Fruit fly (Drosophila melanogaster): ENCODE results near the gene CG8281.

CG8281 gene

DNA sequence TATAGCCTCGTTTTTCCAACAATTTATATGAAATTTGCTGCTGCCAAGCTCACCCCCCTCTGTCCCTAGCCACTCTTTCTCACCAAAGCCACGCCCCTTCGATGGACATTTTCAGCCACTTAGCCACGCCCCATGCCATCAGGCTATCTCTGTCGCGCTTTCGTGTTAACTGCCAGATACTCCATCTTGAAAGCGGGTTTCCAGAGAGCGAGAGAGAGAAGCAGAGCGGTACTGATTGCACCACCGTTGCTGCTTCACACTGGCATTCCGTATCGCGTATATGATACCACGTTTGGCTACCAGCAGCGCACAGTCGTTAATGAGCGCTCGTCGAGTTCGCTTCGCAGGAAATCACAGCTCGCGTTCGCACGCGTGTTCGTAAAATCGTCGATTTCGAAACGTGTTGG, 35.6 kb downstream of the CG8281 start, which contains the start of gene exex:
TSS of gene exex (plus strand) at position 307 of the 407 bp plus-strand sequence.
- TF ChIP-seq Sox14 (GFP tag; optimal IDR thresholded peaks at IDR 0.05), result peak; percentile 10
- no peak for TF ChIP-seq CG8632 (GFP tag; optimal IDR thresholded peaks at IDR 0.05)
- no peak for TF ChIP-seq cyc (GFP tag; optimal IDR thresholded peaks at IDR 0.05)
- TF ChIP-seq achi (GFP tag; optimal IDR thresholded peaks at IDR 0.05), result no peak
- no peak for TF ChIP-seq CG8319 (GFP tag; optimal IDR thresholded peaks at IDR 0.05)
- peak; percentile 34 for TF ChIP-seq vri (GFP tag; optimal IDR thresholded peaks at IDR 0.05)
- TF ChIP-seq fkh (GFP tag; optimal IDR thresholded peaks at IDR 0.05), result peak; percentile 16
- TF ChIP-seq Eip78C (GFP tag), result peak; percentile 51

DNA sequence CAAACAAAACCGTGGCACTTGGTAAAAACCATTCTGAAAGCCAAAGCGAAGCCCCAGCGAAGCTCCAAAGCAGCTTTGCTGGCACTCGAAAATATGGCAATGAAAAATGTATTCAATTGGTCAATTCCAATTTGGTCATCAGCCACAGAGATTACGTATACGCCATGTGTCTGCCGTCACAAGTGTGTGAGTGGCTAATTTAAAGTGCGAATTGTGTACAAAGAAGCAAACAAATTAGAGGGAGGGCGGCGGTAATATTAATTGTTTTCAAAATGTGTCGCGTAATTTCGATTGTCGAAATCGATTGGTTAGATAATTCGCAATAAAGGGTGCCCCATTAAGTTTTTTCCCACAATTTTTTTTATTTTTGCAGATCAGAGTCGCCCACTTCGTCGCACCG, 37.5 kb downstream of the CG8281 start:
- TF ChIP-seq CG8119 (GFP tag; IDR thresholded peaks at IDR 0.05) (no peak), CG8632 (GFP tag; optimal IDR thresholded peaks at IDR 0.05) (no peak), Blimp-1 (GFP tag; optimal IDR thresholded peaks at IDR 0.05) (no peak), vri (GFP tag; optimal IDR thresholded peaks at IDR 0.05) (peak; percentile 75), CG3919 (GFP tag; optimal IDR thresholded peaks at IDR 0.05) (no peak), CG8319 (GFP tag; optimal IDR thresholded peaks at IDR 0.05) (no peak), pdm3 (GFP tag; optimal IDR thresholded peaks at IDR 0.05) (no peak)

DNA sequence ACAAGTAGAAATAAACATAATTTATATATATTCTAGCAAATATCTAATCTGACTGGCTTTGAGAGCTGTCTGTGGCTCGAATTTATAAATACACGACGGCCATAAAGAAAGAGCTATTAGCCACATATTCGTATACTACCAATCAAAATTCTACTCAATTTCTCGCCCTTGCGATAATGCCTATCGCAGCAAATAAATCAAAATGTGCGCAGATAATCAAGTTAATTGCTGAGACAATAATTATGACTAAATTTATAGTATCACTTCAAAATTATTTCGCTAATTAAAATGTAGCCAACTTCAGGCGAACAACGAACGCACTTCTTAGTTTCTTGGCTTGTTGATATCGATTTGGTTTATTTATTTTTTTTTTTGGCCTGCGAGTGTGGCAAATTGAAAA, 39.6 kb downstream of the CG8281 start:
- TF ChIP-seq vri (GFP tag; optimal IDR thresholded peaks at IDR 0.05) (peak; percentile 68), CG4318 (GFP tag; optimal IDR thresholded peaks at IDR 0.05) (no peak)

DNA sequence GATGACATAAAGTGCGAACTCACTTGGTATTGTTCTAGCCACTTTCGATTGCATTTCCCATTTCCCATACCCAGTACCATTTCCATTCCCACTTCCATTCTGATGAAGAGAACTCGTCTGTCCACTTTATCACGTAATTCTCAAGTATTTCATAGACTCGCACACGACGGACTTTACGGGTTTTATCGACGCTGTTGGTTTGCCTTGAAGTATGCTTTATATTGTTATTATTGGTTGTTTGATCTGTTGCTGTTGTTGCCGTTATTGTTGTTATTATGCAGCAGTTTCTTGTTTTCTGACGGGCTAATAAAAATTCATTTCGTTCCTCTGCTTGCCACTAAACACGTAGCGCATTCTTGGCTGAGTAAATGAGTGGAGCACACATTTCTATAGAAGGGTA, 40.3 kb downstream of the CG8281 start:
- TF ChIP-seq Lpt (GFP tag; optimal IDR thresholded peaks at IDR 0.05) (no peak), CG3032 (tag; optimal IDR thresholded peaks at IDR 0.05) (no peak), Hr39 (GFP tag; optimal IDR thresholded peaks at IDR 0.05) (no peak), Ets96B (tag; optimal IDR thresholded peaks at IDR 0.05) (no peak), dsx (GFP tag; optimal IDR thresholded peaks at IDR 0.05; ENCODE audit: poor library complexity, severe bottlenecking) (no peak), Sox15 (GFP tag; optimal IDR thresholded peaks at IDR 0.05) (no peak), CG1621 (tag; optimal IDR thresholded peaks at IDR 0.05) (no peak), Sox14 (GFP tag; optimal IDR thresholded peaks at IDR 0.05) (no peak), lz (GFP tag; optimal IDR thresholded peaks at IDR 0.05) (no peak), topi (GFP tag; optimal IDR thresholded peaks at IDR 0.05) (no peak), CG31627 (GFP tag; optimal IDR thresholded peaks at IDR 0.05) (no peak), acj6 (GFP tag; optimal IDR thresholded peaks at IDR 0.05) (no peak), CG8319 (GFP tag; optimal IDR thresholded peaks at IDR 0.05) (no peak), Hr38 (GFP tag; optimal IDR thresholded peaks at IDR 0.05) (no peak), dac (GFP tag; optimal IDR thresholded peaks at IDR 0.05) (no peak)

DNA sequence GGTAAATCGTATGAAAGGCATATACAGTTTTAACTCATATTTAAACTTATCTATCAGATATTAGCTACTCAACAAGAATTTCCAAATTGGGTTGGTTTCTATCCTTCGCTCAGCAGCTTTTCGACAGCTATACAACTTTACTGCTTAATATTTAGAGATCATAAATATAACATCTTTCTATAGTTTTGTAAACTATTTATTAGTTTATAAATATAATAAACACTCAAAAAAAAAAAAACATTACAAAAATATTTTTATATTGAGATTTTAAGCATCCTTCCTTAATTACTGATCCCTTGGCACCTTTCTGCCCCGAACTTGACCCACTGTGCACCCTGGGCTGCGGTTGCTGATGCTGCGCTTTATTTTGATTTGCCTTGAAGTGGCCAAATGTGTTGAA, 40.7 kb downstream of the CG8281 start:
- no peak for TF ChIP-seq Sox15 (GFP tag; optimal IDR thresholded peaks at IDR 0.05)
- no peak for TF ChIP-seq CG7368 (GFP tag; optimal IDR thresholded peaks at IDR 0.05)
- peak; percentile 10 for TF ChIP-seq Eip78C (GFP tag)
- no peak for TF ChIP-seq CG8119 (GFP tag; IDR thresholded peaks at IDR 0.05)
- no peak for TF ChIP-seq vri (GFP tag; optimal IDR thresholded peaks at IDR 0.05)
- TF ChIP-seq CG11762 (GFP tag; optimal IDR thresholded peaks at IDR 0.05; ENCODE audit: insufficient read depth), result no peak

DNA sequence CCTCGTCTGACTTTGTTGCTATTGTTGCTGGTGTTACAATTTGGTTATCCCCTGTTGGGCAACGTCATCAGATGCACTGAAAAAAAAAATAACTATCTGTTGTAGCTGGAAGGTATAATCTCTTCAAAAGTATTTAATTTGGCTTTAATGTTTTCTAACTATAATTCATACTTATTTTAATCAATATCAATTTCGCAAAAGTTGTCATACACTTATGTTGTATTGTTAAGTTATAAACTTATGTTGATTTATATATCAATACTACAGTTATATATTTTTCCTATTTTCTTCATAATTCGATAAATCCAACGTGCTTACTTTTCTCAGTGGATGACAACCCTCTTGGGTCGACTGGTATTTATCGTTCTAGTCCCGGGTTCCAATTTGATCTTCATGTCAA, 41.5 kb downstream of the CG8281 start:
- TF ChIP-seq Met (GFP tag; optimal IDR thresholded peaks at IDR 0.05), result no peak
- no peak for TF ChIP-seq Ets96B (tag; optimal IDR thresholded peaks at IDR 0.05)
- TF ChIP-seq CG6808 (GFP tag; optimal IDR thresholded peaks at IDR 0.05), result no peak
- no peak for TF ChIP-seq dac (GFP tag; optimal IDR thresholded peaks at IDR 0.05)
- TF ChIP-seq topi (GFP tag; optimal IDR thresholded peaks at IDR 0.05), result no peak
- TF ChIP-seq CG8632 (GFP tag; optimal IDR thresholded peaks at IDR 0.05), result no peak
- no peak for TF ChIP-seq CG3032 (tag; optimal IDR thresholded peaks at IDR 0.05)
- TF ChIP-seq dsx (GFP tag; optimal IDR thresholded peaks at IDR 0.05; ENCODE audit: poor library complexity, severe bottlenecking), result no peak
- TF ChIP-seq CG6276 (GFP tag; optimal IDR thresholded peaks at IDR 0.05), result no peak
- no peak for TF ChIP-seq eg (GFP tag; IDR thresholded peaks at IDR 0.05)
- no peak for TF ChIP-seq Sox14 (GFP tag; optimal IDR thresholded peaks at IDR 0.05)
- TF ChIP-seq Sox15 (GFP tag; optimal IDR thresholded peaks at IDR 0.05), result no peak
- no peak for TF ChIP-seq CG31627 (GFP tag; optimal IDR thresholded peaks at IDR 0.05)
- TF ChIP-seq cyc (GFP tag; optimal IDR thresholded peaks at IDR 0.05), result no peak

All from whole organism, prepupa.